Worm (Caenorhabditis elegans) whole organism, L4/young adult: ENCODE data around the gene C02H6.1.

Source experiments
- W03F9.2 ChIP-seq: fragments of 150-350 bp; optimal IDR thresholded peaks from 2 replicates; lab custom pipeline; 2014; ENCODE audit warnings: missing biosample characterization, missing genetic modification characterization
- dao-5 ChIP-seq: sonication (generic microtip); optimal IDR thresholded peaks from 2 replicates; lab custom pipeline; 2016; ENCODE audit warnings: missing genotype, missing genetic modification characterization, moderate library complexity, missing compliant biosample characterization
- him-1 ChIP-seq: sonication (generic microtip); optimal IDR thresholded peaks from 2 replicates; lab custom pipeline; 2016; ENCODE audit warnings: missing genotype, missing genetic modification reagents, missing genetic modification characterization, missing compliant biosample characterization

C02H6.1 gene

DNA sequence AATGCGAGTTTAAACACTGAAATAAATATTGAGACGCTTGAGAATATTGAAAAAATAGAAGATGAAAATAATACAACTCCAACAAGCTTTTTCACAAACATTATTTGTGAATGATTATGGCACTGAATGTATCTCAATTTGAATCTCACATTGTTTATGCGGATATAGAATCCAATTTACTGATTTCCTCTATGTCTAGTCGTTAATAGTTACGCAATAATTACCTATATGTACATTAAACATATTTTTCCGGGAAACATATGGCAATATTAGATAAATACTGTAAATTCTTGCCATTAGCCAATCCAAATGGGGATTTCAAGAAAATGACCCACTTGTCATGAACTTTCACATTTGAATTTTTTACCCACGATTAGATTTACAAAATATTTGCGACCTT is 5.7 kb upstream of the C02H6.1 start, which contains the start of gene srx-9:
Gene srx-9 (minus strand): TSS at position 101 of the 400 bp plus-strand sequence.
- TF ChIP-seq dao-5 (tag; lab: Kevin White, UChicago), result no peak
- TF ChIP-seq him-1 (tag; lab: Kevin White, UChicago), result no peak
- TF ChIP-seq W03F9.2 (tag; lab: Kevin White, UChicago), result no peak

DNA sequence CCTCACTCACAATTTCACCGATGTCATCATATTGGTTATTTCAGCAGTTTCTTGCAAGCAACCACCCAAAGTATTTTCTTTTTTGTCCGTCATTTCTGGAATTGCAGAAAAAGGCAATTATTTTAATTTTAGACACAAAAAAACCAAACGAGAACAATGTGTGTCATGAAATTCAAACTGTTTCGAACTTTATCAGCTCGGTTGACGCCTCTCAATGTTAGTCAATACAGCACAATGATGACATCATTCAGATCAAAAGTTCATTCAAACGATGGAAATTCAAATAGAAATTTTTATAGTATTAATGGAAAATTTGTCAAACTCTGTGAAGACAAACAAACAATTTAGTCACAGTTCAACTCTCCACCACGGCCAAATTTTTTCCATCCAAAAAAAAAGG is 2.3 kb upstream of the C02H6.1 start, which contains the start of gene fbxa-105:
Gene fbxa-105 (minus strand): TSS at position 97 of the 400 bp plus-strand sequence.
- TF ChIP-seq W03F9.2 (tag; lab: Kevin White, UChicago), result no peak
- no peak for TF ChIP-seq dao-5 (tag; lab: Kevin White, UChicago)
- TF ChIP-seq him-1 (tag; lab: Kevin White, UChicago), result no peak

DNA sequence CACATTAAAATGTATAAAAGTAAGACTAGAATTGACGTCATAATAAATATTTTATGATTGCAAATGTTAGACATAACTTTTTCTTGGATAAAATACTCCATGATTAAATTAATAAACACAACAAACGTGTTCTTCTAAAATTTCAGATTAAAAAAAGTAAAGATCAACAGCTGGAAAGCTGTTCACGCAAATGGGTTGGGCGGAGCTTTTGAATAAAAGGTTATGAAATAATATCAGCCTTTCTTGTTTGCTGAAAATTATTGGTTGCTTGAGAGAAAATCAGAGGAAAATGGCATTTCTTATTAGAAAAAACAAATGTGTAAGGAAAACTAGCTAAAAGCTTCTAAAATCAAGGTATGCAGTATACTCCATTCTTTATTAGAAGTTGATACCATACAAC is 1.9 kb downstream of the C02H6.1 start, which contains the start of gene C02H6.3:
Gene C02H6.3 (minus strand): TSS at position 101 of the 400 bp plus-strand sequence.
- TF ChIP-seq dao-5 (tag; lab: Kevin White, UChicago) (no peak), W03F9.2 (tag; lab: Kevin White, UChicago) (no peak), him-1 (tag; lab: Kevin White, UChicago) (no peak)

- TF ChIP-seq W03F9.2 (tag; lab: Kevin White, UChicago) (no peak), dao-5 (tag; lab: Kevin White, UChicago) (no peak), him-1 (tag; lab: Kevin White, UChicago) (no peak)
These were observed 3.6 kb downstream of the C02H6.1 start, which contains the start of gene srp-6 for ce11 chrV:7386052-7386573. srp-6 (minus strand) TSS chrV:7386102.

- TF ChIP-seq him-1 (tag; lab: Kevin White, UChicago) (no peak), W03F9.2 (tag; lab: Kevin White, UChicago) (no peak)
These were observed 8.7 kb downstream of the C02H6.1 start, which contains the start of gene C03G6.17 for ce11 chrV:7381008-7381407. C03G6.17 (minus strand) TSS chrV:7381108.

DNA sequence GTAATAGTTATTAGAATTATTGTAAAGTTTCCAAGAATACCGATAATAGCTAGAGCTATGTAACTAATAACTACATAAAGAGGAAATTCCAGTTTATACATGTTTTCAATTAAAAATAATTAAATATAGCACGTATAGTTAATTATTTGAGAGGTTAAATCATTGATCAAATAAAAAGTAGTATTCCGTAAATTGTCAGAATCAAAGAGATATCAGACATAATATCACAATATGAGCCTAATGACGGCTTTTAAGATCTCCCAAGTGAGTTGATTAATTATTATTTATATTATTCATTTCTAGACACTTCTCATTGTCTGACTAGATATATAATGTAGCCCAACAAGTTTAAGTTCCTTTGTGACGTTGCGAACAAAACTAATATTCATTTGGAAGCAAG is 10.3 kb downstream of the C02H6.1 start, which contains the start of gene srsx-24:
Gene srsx-24 (minus strand): TSS at position 101 of the 400 bp plus-strand sequence.
- TF ChIP-seq dao-5 (tag; lab: Kevin White, UChicago) (no peak), W03F9.2 (tag; lab: Kevin White, UChicago) (no peak), him-1 (tag; lab: Kevin White, UChicago) (no peak)

ce11 chrV:7374090-7374489 is 15.6 kb downstream of the C02H6.1 start, which contains the start of gene srx-56:
srx-56 (plus strand) TSS chrV:7374390.
- TF ChIP-seq dao-5 (tag; lab: Kevin White, UChicago) (no peak), him-1 (tag; lab: Kevin White, UChicago) (no peak), W03F9.2 (tag; lab: Kevin White, UChicago) (no peak)

DNA sequence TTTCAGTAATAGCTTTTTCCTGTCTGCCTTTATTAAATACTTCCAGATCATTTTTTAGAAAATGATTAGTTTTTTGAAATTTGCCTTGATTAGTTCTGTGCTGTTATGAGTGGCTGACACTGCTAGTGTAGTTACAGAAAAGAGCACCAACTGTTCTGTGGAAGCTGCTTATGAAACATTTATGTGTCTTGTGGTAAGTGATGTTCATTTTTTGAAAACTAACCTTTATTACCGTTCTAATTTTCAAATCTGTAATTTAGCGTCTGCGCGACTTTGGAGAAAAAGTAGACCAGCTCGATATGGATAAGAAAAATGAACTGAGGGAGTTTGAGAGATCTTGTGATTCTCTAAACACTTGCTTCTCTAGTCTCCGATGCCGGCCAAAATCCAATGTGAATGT is 20.1 kb downstream of the C02H6.1 start, which contains the start of gene srj-14:
Gene srj-14 (plus strand): TSS at position 131 of the 400 bp plus-strand sequence.
- TF ChIP-seq him-1 (tag; lab: Kevin White, UChicago) (no peak), W03F9.2 (tag; lab: Kevin White, UChicago) (no peak), dao-5 (tag; lab: Kevin White, UChicago) (no peak)

DNA sequence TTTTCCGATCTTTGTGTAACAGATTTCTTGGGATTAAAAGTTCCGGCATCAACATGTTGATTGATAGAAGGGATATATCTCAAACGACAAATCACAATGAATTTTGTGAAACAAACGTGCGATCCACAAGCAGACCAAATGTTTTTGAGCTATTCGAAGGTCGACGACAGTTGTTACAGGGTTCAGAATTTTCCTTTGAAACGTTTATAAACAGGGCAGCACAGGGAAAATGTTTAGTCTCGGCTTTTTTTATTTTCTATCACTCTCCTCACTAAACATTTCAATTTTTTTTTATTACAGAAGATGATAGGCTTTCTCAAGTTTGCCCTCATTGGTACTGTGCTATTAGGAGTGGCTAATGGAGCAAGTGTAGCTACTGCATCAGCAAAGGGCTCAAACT is 24.7 kb downstream of the C02H6.1 start, which contains the start of gene exc-13:
Gene exc-13 (plus strand): TSS at position 301 of the 400 bp plus-strand sequence.
- TF ChIP-seq W03F9.2 (tag; lab: Kevin White, UChicago) (no peak), him-1 (tag; lab: Kevin White, UChicago) (no peak), dao-5 (tag; lab: Kevin White, UChicago) (no peak)

DNA sequence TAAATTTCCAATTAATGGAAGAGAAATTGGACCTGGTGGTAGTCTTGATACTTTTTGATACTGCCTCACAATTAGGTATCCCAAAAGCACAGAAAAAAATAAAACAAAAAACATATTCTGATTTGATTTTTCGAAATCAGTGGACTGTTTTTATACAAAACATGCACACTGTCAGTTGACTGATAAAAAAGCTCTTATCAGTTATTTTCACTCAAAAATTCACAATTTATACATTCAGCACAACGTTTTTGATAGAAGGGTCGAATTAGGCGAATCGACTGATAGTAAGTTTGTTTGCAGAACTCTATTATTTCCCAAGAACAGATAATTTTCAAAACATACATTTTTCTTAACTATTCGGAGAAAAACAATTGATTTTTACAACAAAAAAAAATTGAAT is 25.6 kb downstream of the C02H6.1 start, which contains the start of gene cyp-35A2:
Gene cyp-35A2 (minus strand): TSS at position 124 of the 400 bp plus-strand sequence.
- TF ChIP-seq W03F9.2 (tag; lab: Kevin White, UChicago) (no peak), dao-5 (tag; lab: Kevin White, UChicago) (no peak), him-1 (tag; lab: Kevin White, UChicago) (no peak)

- TF ChIP-seq dao-5 (tag; lab: Kevin White, UChicago) (no peak), W03F9.2 (tag; lab: Kevin White, UChicago) (no peak)
These were observed 28.0 kb downstream of the C02H6.1 start, which contains the start of gene cyp-35A1 for ce11 chrV:7361673-7362072. cyp-35A1 (minus strand) TSS chrV:7361773.

ce11 chrV:7357132-7357531 is 32.5 kb downstream of the C02H6.1 start, which contains the start of gene C03G6.6:
C03G6.6 (plus strand) TSS chrV:7357432.
- TF ChIP-seq W03F9.2 (tag; lab: Kevin White, UChicago) (no peak), dao-5 (tag; lab: Kevin White, UChicago) (no peak), him-1 (tag; lab: Kevin White, UChicago) (no peak)

DNA sequence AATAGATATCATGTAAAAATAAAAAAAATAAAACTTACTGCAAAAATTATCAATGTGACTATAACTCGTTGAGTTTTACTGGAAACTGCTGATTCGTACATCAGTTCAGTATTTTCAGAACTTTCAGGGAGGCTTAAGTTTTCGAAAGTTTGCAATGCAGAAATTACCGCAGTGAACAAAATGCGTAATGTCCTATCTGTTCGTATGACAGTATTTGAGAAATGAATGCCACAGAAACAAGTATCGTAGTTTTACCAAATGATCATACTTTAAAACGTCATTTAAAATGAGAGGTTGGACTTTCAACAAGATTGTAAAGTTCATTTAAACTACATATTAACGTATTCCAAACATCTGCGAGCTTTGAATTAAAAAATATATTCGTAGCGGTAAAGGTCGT is 33.0 kb downstream of the C02H6.1 start, which contains the start of gene C03G6.21:
Gene C03G6.21 (minus strand): TSS at position 101 of the 400 bp plus-strand sequence.
- no peak for TF ChIP-seq dao-5 (tag; lab: Kevin White, UChicago)
- TF ChIP-seq him-1 (tag; lab: Kevin White, UChicago), result no peak
- TF ChIP-seq W03F9.2 (tag; lab: Kevin White, UChicago), result no peak
